Worm (Caenorhabditis elegans) whole organism, L3 larva: ENCODE results near the gene clh-1.

Experiments
- ZK546.5 ChIP-seq: sonication (generic microtip); optimal IDR thresholded peaks from 2 replicates; lab custom pipeline; 2017; ENCODE audit warnings: missing biosample characterization, missing genetic modification characterization
- aly-2 ChIP-seq: fragments of 150-350 bp; optimal IDR thresholded peaks from 2 replicates; lab custom pipeline; 2014; ENCODE audit warnings: missing biosample characterization, missing genetic modification characterization
- ama-1 ChIP-seq: fragments of 150-350 bp; optimal IDR thresholded peaks from 2 replicates; lab custom pipeline; 2018
- ceh-16 ChIP-seq: sonication (generic microtip); optimal IDR thresholded peaks from 2 replicates; lab custom pipeline; 2017; ENCODE audit warnings: missing biosample characterization, missing genetic modification characterization
- ceh-28 ChIP-seq: fragments of 150-350 bp; optimal IDR thresholded peaks from 2 replicates; lab custom pipeline; 2014; ENCODE audit warnings: missing biosample characterization, missing genetic modification reagents, missing genetic modification characterization
- ceh-82 ChIP-seq: fragments of 150-350 bp; optimal IDR thresholded peaks from 2 replicates; lab custom pipeline; 2014; ENCODE audit warnings: missing biosample characterization, missing genetic modification characterization
- ceh-9 ChIP-seq: sonication (generic microtip); optimal IDR thresholded peaks from 2 replicates; lab custom pipeline; 2018; ENCODE audit warnings: missing biosample characterization, missing genetic modification characterization
- daf-12 ChIP-seq: fragments of 150-350 bp; optimal IDR thresholded peaks from 2 replicates; lab custom pipeline; 2014; ENCODE audit warnings: missing biosample characterization, missing genetic modification reagents, missing genetic modification characterization
- egl-5 ChIP-seq: fragments of 150-350 bp; optimal IDR thresholded peaks from 2 replicates; lab custom pipeline; 2017; ENCODE audit warnings: missing biosample characterization, missing genetic modification reagents, missing genetic modification characterization, inconsistent platforms
- elt-1 ChIP-seq: fragments of 150-350 bp; optimal IDR thresholded peaks from 2 replicates; lab custom pipeline; 2014; ENCODE audit warnings: missing biosample characterization, missing genetic modification characterization
- elt-2 ChIP-seq: sonication (generic microtip); optimal IDR thresholded peaks from 2 replicates; lab custom pipeline; 2016; ENCODE audit warnings: missing genetic modification reagents, mild to moderate bottlenecking, missing genetic modification characterization, missing compliant biosample characterization
- elt-3 ChIP-seq, 3 experiments: fragments of 150-350 bp in 1 of 3; sonication (generic microtip) in 2 of 3; optimal IDR thresholded peaks; 2 replicates in 2 of 3; 4 replicates in 1 of 3; lab custom pipeline; 2014 to 2017; ENCODE audit warnings: missing biosample characterization in 3 of 3, missing genetic modification characterization in 3 of 3
- fkh-10 ChIP-seq: sonication (generic microtip); optimal IDR thresholded peaks from 2 replicates; lab custom pipeline; 2017; ENCODE audit warnings: missing biosample characterization, missing genetic modification reagents, missing genetic modification characterization
- lin-15B ChIP-seq: fragments of 150-350 bp; optimal IDR thresholded peaks from 2 replicates; lab custom pipeline; 2014; ENCODE audit warnings: missing biosample characterization, missing genetic modification characterization
- lin-39 ChIP-seq: fragments of 150-350 bp; optimal IDR thresholded peaks from 2 replicates; lab custom pipeline; 2018; ENCODE audit warnings: missing biosample characterization, missing genetic modification reagents, missing genetic modification characterization
- lsy-12 ChIP-seq: sonication (generic microtip); optimal IDR thresholded peaks from 2 replicates; lab custom pipeline; 2016; ENCODE audit warnings: mild to moderate bottlenecking, missing genetic modification characterization, missing compliant biosample characterization
- mdl-1 ChIP-seq: fragments of 150-350 bp; optimal IDR thresholded peaks from 2 replicates; lab custom pipeline; 2014; ENCODE audit warnings: missing biosample characterization, missing genetic modification characterization
- nfya-1 ChIP-seq: sonication (generic microtip); optimal IDR thresholded peaks from 2 replicates; lab custom pipeline; 2017; ENCODE audit warnings: missing genetic modification characterization, mild to moderate bottlenecking, missing compliant biosample characterization, antibody characterized with exemption, moderate library complexity; ENCODE audit not compliant: insufficient read depth
- nhr-12 ChIP-seq: fragments of 150-350 bp; optimal IDR thresholded peaks from 2 replicates; lab custom pipeline; 2014; ENCODE audit warnings: missing biosample characterization, missing genetic modification characterization
- nhr-23 ChIP-seq: fragments of 150-350 bp; optimal IDR thresholded peaks from 2 replicates; lab custom pipeline; 2014; ENCODE audit warnings: missing biosample characterization, missing genetic modification reagents, missing genetic modification characterization
- nhr-237 ChIP-seq: fragments of 150-350 bp; optimal IDR thresholded peaks from 2 replicates; lab custom pipeline; 2014; ENCODE audit warnings: missing biosample characterization, missing genetic modification characterization
- nhr-25 ChIP-seq: sonication (generic microtip); optimal IDR thresholded peaks from 2 replicates; lab custom pipeline; 2017; ENCODE audit warnings: missing biosample characterization, missing genetic modification characterization
- nhr-28 ChIP-seq: fragments of 150-350 bp; optimal IDR thresholded peaks from 2 replicates; lab custom pipeline; 2014; ENCODE audit warnings: missing biosample characterization, missing genetic modification characterization
- nhr-43 ChIP-seq: sonication (generic microtip); optimal IDR thresholded peaks from 2 replicates; lab custom pipeline; 2016; ENCODE audit warnings: mild to moderate bottlenecking, missing genetic modification characterization, missing compliant biosample characterization; ENCODE audit not compliant: poor library complexity, severe bottlenecking
- nhr-67 ChIP-seq: fragments of 150-350 bp; optimal IDR thresholded peaks from 2 replicates; lab custom pipeline; 2014; ENCODE audit warnings: missing biosample characterization, missing genetic modification characterization
- nhr-76 ChIP-seq: fragments of 150-350 bp; sonication (generic microtip); optimal IDR thresholded peaks from 5 replicates; lab custom pipeline; 2014; ENCODE audit warnings: missing biosample characterization, missing genetic modification characterization
- nhr-77 ChIP-seq: fragments of 150-350 bp; optimal IDR thresholded peaks from 2 replicates; lab custom pipeline; 2014; ENCODE audit warnings: missing biosample characterization, missing genetic modification characterization
- pha-4 ChIP-seq: fragments of 150-350 bp; optimal IDR thresholded peaks from 2 replicates; lab custom pipeline; 2014; ENCODE audit warnings: missing biosample characterization, missing genetic modification reagents, missing genetic modification characterization
- pqm-1 ChIP-seq: fragments of 150-350 bp; optimal IDR thresholded peaks from 2 replicates; lab custom pipeline; 2017; ENCODE audit warnings: missing biosample characterization, missing genetic modification characterization, inconsistent platforms
- sea-2 ChIP-seq: fragments of 150-350 bp; sonication (generic microtip); optimal IDR thresholded peaks from 4 replicates; lab custom pipeline; 2014; ENCODE audit warnings: missing biosample characterization, missing genetic modification reagents, missing genetic modification characterization
- skn-1 ChIP-seq: fragments of 150-350 bp; optimal IDR thresholded peaks from 2 replicates; lab custom pipeline; 2014; ENCODE audit warnings: missing biosample characterization, missing genetic modification characterization
- snpc-4 ChIP-seq: fragments of 150-350 bp; optimal IDR thresholded peaks from 2 replicates; lab custom pipeline; 2014; ENCODE audit warnings: missing biosample characterization, missing genetic modification characterization
- tbx-2 ChIP-seq: sonication (generic microtip); optimal IDR thresholded peaks from 2 replicates; lab custom pipeline; 2016; ENCODE audit warnings: mild to moderate bottlenecking, missing genetic modification characterization, missing compliant biosample characterization
- zag-1 ChIP-seq: fragments of 150-350 bp; optimal IDR thresholded peaks from 2 replicates; lab custom pipeline; 2014; ENCODE audit warnings: missing biosample characterization, missing genetic modification characterization

The clh-1 gene

ce11 chrII:11860623-11861079, 4.4 kb upstream of the clh-1 start, which contains the start of gene K12D12.5:
Gene K12D12.5 (plus strand): TSS chrII:11861029.
- TF ChIP-seq nhr-77 (tag; lab: Kevin White, UChicago) (no peak), elt-3 (tag; optimal IDR thresholded peaks at IDR 0.05; lab: Kevin White, UChicago) (no peak), snpc-4 (tag; lab: Kevin White, UChicago) (no peak), skn-1 (tag; lab: Kevin White, UChicago) (no peak), nhr-25 (tag; lab: Kevin White, UChicago) (no peak), tbx-2 (tag; lab: Kevin White, UChicago) (no peak), nhr-76 (tag; lab: Kevin White, UChicago) (no peak), nhr-67 (tag; lab: Kevin White, UChicago) (no peak)

- TF ChIP-seq fkh-10 (GFP tag; lab: Kevin White, UChicago): no peak
- peak; percentile 52 for TF ChIP-seq elt-2 (tag; lab: Kevin White, UChicago)
- peak; percentile 39 for TF ChIP-seq pqm-1
- TF ChIP-seq ceh-9 (tag; lab: Kevin White, UChicago): no peak
- TF ChIP-seq, all 47 proteins: peak for 2
Observed at ce11 chrII:11859833-11860232, 3.6 kb upstream of the clh-1 start.

ce11 chrII:11854749-11855148, 1.5 kb downstream of the clh-1 start:
- TF ChIP-seq sea-2 (no peak), nfya-1 (tag; lab: Kevin White, UChicago) (no peak), egl-5 (tag; lab: Kevin White, UChicago) (no peak), nhr-67 (tag; lab: Kevin White, UChicago) (no peak), nhr-43 (tag; lab: Kevin White, UChicago) (no peak), zag-1 (no peak), ama-1 (lab: Kevin White, UChicago) (no peak), ZK546.5 (tag; lab: Kevin White, UChicago) (no peak), lin-15B (no peak), nhr-237 (tag; lab: Kevin White, UChicago) (no peak), elt-1 (tag; lab: Kevin White, UChicago) (no peak), nhr-12 (tag; lab: Kevin White, UChicago) (no peak), lin-39 (tag; lab: Kevin White, UChicago) (no peak)

ce11 chrII:11853108-11853507, 3.2 kb downstream of the clh-1 start:
- no peak for TF ChIP-seq ceh-9 (tag; lab: Kevin White, UChicago)
- no peak for TF ChIP-seq nhr-25 (tag; lab: Kevin White, UChicago)
- no peak for TF ChIP-seq lsy-12 (tag; lab: Kevin White, UChicago)
- TF ChIP-seq mdl-1 (tag; lab: Kevin White, UChicago): no peak
- TF ChIP-seq pha-4 (tag; lab: Kevin White, UChicago): no peak
- TF ChIP-seq nfya-1 (tag; lab: Kevin White, UChicago): no peak

- TF ChIP-seq nhr-23 (tag; lab: Kevin White, UChicago) (peak; percentile 69), nhr-76 (tag; lab: Kevin White, UChicago) (no peak), nhr-28 (tag; lab: Kevin White, UChicago) (no peak), elt-3 (tag; optimal IDR thresholded peaks at IDR 0.05; lab: Kevin White, UChicago) (no peak), ceh-82 (tag; lab: Kevin White, UChicago) (no peak), ceh-28 (tag; lab: Kevin White, UChicago) (no peak), nhr-25 (tag; lab: Kevin White, UChicago) (peak; percentile 70), pha-4 (tag; lab: Kevin White, UChicago) (no peak), zag-1 (no peak), daf-12 (tag; lab: Kevin White, UChicago) (no peak), nhr-43 (tag; lab: Kevin White, UChicago) (peak; percentile 72), aly-2 (no peak), ceh-16 (tag; lab: Kevin White, UChicago) (no peak), elt-1 (tag; lab: Kevin White, UChicago) (no peak)
- TF ChIP-seq, all 47 proteins: peak for 3
Observed at ce11 chrII:11852191-11852901, 3.9 kb downstream of the clh-1 start.
